Worm (Caenorhabditis elegans) whole organism, L3 larva: ENCODE data around the gene egl-19.

Experiments
- R02D3.7 ChIP-seq: fragments of 150-350 bp; optimal IDR thresholded peaks from 2 replicates; lab custom pipeline; 2014; ENCODE audit warnings: missing biosample characterization, missing genetic modification characterization
- ZK546.5 ChIP-seq: sonication (generic microtip); optimal IDR thresholded peaks from 2 replicates; lab custom pipeline; 2017; ENCODE audit warnings: missing biosample characterization, missing genetic modification characterization
- elt-1 ChIP-seq: fragments of 150-350 bp; optimal IDR thresholded peaks from 2 replicates; lab custom pipeline; 2014; ENCODE audit warnings: missing biosample characterization, missing genetic modification characterization
- elt-3 ChIP-seq, 3 experiments: fragments of 150-350 bp in 1 of 3; sonication (generic microtip) in 2 of 3; optimal IDR thresholded peaks; 2 replicates in 2 of 3; 4 replicates in 1 of 3; lab custom pipeline; 2014 to 2017; ENCODE audit warnings: missing biosample characterization in 3 of 3, missing genetic modification characterization in 3 of 3
- mdl-1 ChIP-seq: fragments of 150-350 bp; optimal IDR thresholded peaks from 2 replicates; lab custom pipeline; 2014; ENCODE audit warnings: missing biosample characterization, missing genetic modification characterization
- nfya-1 ChIP-seq: sonication (generic microtip); optimal IDR thresholded peaks from 2 replicates; lab custom pipeline; 2017; ENCODE audit warnings: missing genetic modification characterization, mild to moderate bottlenecking, missing compliant biosample characterization, antibody characterized with exemption, moderate library complexity; ENCODE audit not compliant: insufficient read depth
- nhr-28 ChIP-seq: fragments of 150-350 bp; optimal IDR thresholded peaks from 2 replicates; lab custom pipeline; 2014; ENCODE audit warnings: missing biosample characterization, missing genetic modification characterization
- nhr-76 ChIP-seq: fragments of 150-350 bp; sonication (generic microtip); optimal IDR thresholded peaks from 5 replicates; lab custom pipeline; 2014; ENCODE audit warnings: missing biosample characterization, missing genetic modification characterization
- sea-2 ChIP-seq: fragments of 150-350 bp; sonication (generic microtip); optimal IDR thresholded peaks from 4 replicates; lab custom pipeline; 2014; ENCODE audit warnings: missing biosample characterization, missing genetic modification reagents, missing genetic modification characterization
- skn-1 ChIP-seq: fragments of 150-350 bp; optimal IDR thresholded peaks from 2 replicates; lab custom pipeline; 2014; ENCODE audit warnings: missing biosample characterization, missing genetic modification characterization
- unc-39 ChIP-seq: sonication (generic microtip); optimal IDR thresholded peaks from 4 replicates; lab custom pipeline; 2017; ENCODE audit warnings: missing biosample characterization, missing genetic modification characterization
- unc-62 ChIP-seq: fragments of 150-350 bp; sonication (generic microtip); optimal IDR thresholded peaks from 4 replicates; lab custom pipeline; 2014; ENCODE audit warnings: missing biosample characterization, missing genetic modification reagents, missing genetic modification characterization
- ztf-4 ChIP-seq: fragments of 150-350 bp; optimal IDR thresholded peaks from 2 replicates; lab custom pipeline; 2014; ENCODE audit warnings: missing biosample characterization, missing genetic modification characterization

ce11 chrIV:7456225-7456624, 50.8 kb downstream of the egl-19 start, which contains the start of gene F13B6.1:
- no peak for TF ChIP-seq nhr-28 (tag; lab: Kevin White, UChicago)
- no peak for TF ChIP-seq skn-1 (tag; lab: Kevin White, UChicago)
- TF ChIP-seq mdl-1 (tag; lab: Kevin White, UChicago) = no peak
- no peak for TF ChIP-seq elt-1 (tag; lab: Kevin White, UChicago)
- no peak for TF ChIP-seq nhr-76 (tag; lab: Kevin White, UChicago)
- TF ChIP-seq R02D3.7 (tag; lab: Kevin White, UChicago) = no peak
- no peak for TF ChIP-seq unc-62 (GFP tag; lab: Kevin White, UChicago)
- TF ChIP-seq elt-3 (tag; optimal IDR thresholded peaks at IDR 0.05; lab: Kevin White, UChicago) = no peak
- TF ChIP-seq nfya-1 (tag; lab: Kevin White, UChicago) = no peak
- no peak for TF ChIP-seq ztf-4
- no peak for TF ChIP-seq unc-39 (tag; lab: Kevin White, UChicago)
- TF ChIP-seq ZK546.5 (tag; lab: Kevin White, UChicago) = no peak
- TF ChIP-seq sea-2 (GFP tag; lab: Kevin White, UChicago) = no peak
